Worm (Caenorhabditis elegans): ENCODE results near the gene srg-22.

DNA sequence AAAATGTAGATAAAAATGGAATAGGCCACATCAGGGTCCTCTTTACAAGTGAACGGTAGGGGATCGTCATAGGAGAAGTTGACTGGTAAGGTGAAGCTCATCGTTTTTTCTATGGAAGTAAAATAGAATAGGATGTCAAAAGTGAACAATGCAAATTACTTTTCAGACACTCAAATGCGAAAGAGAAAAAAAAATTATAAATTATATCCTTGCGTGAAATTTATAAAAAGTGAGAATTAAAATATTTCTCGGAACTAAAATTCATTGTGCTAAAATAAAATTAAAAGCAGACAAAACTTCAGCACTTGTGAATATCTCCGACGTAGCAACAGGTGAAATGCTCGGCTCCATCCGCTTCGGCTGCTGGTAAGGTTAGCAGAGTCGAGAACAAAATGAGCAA, at the start of gene srg-22:
- TF ChIP-seq ama-1 (optimal IDR thresholded peaks at IDR 0.05) (no peak), ama-1 (GFP tag; optimal IDR thresholded peaks at IDR 0.05) (no peak), zfh-2 (GFP tag; conservative IDR thresholded peaks at IDR 0.05) (no peak), sdz-38 (tag; optimal IDR thresholded peaks at IDR 0.05) (no peak), somi-1 (GFP tag; optimal IDR thresholded peaks at IDR 0.05) (no peak), nfyb-1 (GFP tag; IDR thresholded peaks at IDR 0.05) (no peak), pha-4 (tag; optimal IDR thresholded peaks at IDR 0.05) (no peak), nhr-120 (GFP tag; IDR thresholded peaks at IDR 0.05) (no peak), nhr-90 (tag; optimal IDR thresholded peaks at IDR 0.05) (no peak), D2030.7 (GFP tag; IDR thresholded peaks at IDR 0.05) (no peak), dpl-1 (GFP tag; optimal IDR thresholded peaks at IDR 0.05) (no peak)
